Fruit fly (Drosophila melanogaster): ENCODE data around the gene Octalpha2R.
A peak's percentile ranks its signal among the peaks of the same experiment; 100 is the strongest.

Octalpha2R gene

DNA sequence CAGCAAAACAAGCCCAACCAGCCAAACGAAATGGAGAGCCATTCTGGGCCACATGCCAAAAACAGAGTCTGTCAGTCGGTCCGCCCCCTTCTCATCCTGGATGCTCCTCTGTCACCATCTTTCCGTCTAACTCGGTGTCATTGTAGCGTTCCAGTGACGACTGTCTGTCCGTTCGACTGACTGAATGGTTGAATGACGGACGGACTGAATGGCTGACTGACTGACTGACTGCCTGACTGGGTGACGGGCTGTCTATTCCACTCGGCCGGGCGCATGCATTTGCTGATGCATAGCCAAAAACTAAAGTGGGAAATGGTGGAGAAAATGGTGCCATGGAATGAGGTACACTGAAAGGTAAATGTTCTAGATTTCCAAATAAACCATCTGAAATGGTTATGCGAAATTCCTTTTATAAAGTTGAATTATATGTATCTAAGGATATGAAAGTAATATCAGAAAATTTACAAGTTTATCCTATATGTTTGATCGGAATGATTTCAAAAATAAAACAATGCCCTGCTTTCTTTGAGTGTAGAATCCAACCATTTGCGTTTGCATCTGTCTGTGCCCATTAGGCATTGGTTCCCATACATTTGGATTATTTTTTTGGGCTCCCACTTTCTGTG, 44.6 kb downstream of the Octalpha2R start (continued):
- TF ChIP-seq CG17385 (GFP tag; optimal IDR thresholded peaks at IDR 0.05), result no peak
- no peak for TF ChIP-seq nerfin-2 (GFP tag; IDR thresholded peaks at IDR 0.05; ENCODE audit: partially characterized antibody)
- TF ChIP-seq CrebB (tag; optimal IDR thresholded peaks at IDR 0.05), result no peak
- TF ChIP-seq dan (GFP tag; IDR thresholded peaks at IDR 0.05), result no peak
- no peak for TF ChIP-seq onecut (GFP tag; IDR thresholded peaks at IDR 0.05)
- peak; percentile 3 for TF ChIP-seq CG12219 (GFP tag; optimal IDR thresholded peaks at IDR 0.05)
- no peak for TF ChIP-seq Dad (GFP tag; optimal IDR thresholded peaks at IDR 0.05)
- 0 out of 2 replicates have a peak, but pooled peaks have one; percentile 29 for TF ChIP-seq CG6272 (GFP tag; IDR thresholded peaks at IDR 0.05)
- no peak for TF ChIP-seq Tbp (GFP tag; optimal IDR thresholded peaks at IDR 0.05)
- no peak for TF ChIP-seq CG7372 (GFP tag; IDR thresholded peaks at IDR 0.05)
- no peak for TF ChIP-seq CG8089 (GFP tag; optimal IDR thresholded peaks at IDR 0.05)
- TF ChIP-seq eyg (GFP tag; optimal IDR thresholded peaks at IDR 0.05), result no peak
- no peak for TF ChIP-seq cg (GFP tag; optimal IDR thresholded peaks at IDR 0.05)
- TF ChIP-seq ap (GFP tag; IDR thresholded peaks at IDR 0.05), result no peak
- no peak for TF ChIP-seq CG1792 (GFP tag; optimal IDR thresholded peaks at IDR 0.05)
- TF ChIP-seq gcm (GFP tag; optimal IDR thresholded peaks at IDR 0.05), result no peak
- TF ChIP-seq gfzf (GFP tag; optimal IDR thresholded peaks at IDR 0.05), result no peak
- TF ChIP-seq luna (GFP tag; optimal IDR thresholded peaks at IDR 0.05), result no peak
- TF ChIP-seq maf-S (GFP tag; optimal IDR thresholded peaks at IDR 0.05), result no peak
- TF ChIP-seq bigmax (GFP tag; optimal IDR thresholded peaks at IDR 0.05), result no peak
- TF ChIP-seq trh (GFP tag; optimal IDR thresholded peaks at IDR 0.05), result no peak
- no peak for TF ChIP-seq CHES-1-like (GFP tag; optimal IDR thresholded peaks at IDR 0.05)
- no peak for TF ChIP-seq Atf6 (GFP tag; IDR thresholded peaks at IDR 0.05)
- peak; percentile 67 for TF ChIP-seq tap (tag; optimal IDR thresholded peaks at IDR 0.05)
- no peak for TF ChIP-seq klu (GFP tag; IDR thresholded peaks at IDR 0.05)
- no peak for TF ChIP-seq CG11085 (GFP tag; IDR thresholded peaks at IDR 0.05)
- TF ChIP-seq eve (GFP tag; optimal IDR thresholded peaks at IDR 0.05), result no peak
- TF ChIP-seq zen (tag; optimal IDR thresholded peaks at IDR 0.05), result no peak
- no peak for TF ChIP-seq so (GFP tag; IDR thresholded peaks at IDR 0.05)
- no peak for TF ChIP-seq rib (GFP tag; IDR thresholded peaks at IDR 0.05)
- TF ChIP-seq row (GFP tag; IDR thresholded peaks at IDR 0.05), result peak; percentile 67
- no peak for TF ChIP-seq CG32767 (GFP tag; IDR thresholded peaks at IDR 0.05)
- no peak; the same call in 2 of the 3 replicates for TF ChIP-seq CG7357 (GFP tag; IDR thresholded peaks at IDR 0.05)
- no peak for TF ChIP-seq pita (GFP tag; optimal IDR thresholded peaks at IDR 0.05)
- no peak for TF ChIP-seq NfI (GFP tag; optimal IDR thresholded peaks at IDR 0.05)
- TF ChIP-seq CG5953 (GFP tag; IDR thresholded peaks at IDR 0.05), result no peak
- TF ChIP-seq CG10959 (GFP tag; IDR thresholded peaks at IDR 0.05), result no peak
- TF ChIP-seq CG2889 (GFP tag; IDR thresholded peaks at IDR 0.05), result no peak
- TF ChIP-seq Bgb (GFP tag; IDR thresholded peaks at IDR 0.05; ENCODE audit: partially characterized antibody), result no peak
- no peak for TF ChIP-seq CG13624 (GFP tag; optimal IDR thresholded peaks at IDR 0.05)
- TF ChIP-seq pfk (GFP tag; optimal IDR thresholded peaks at IDR 0.05), result no peak
- peak; percentile 53 for TF ChIP-seq CG31441 (GFP tag; IDR thresholded peaks at IDR 0.05)
- TF ChIP-seq repo (GFP tag; optimal IDR thresholded peaks at IDR 0.05), result no peak
- TF ChIP-seq C15 (GFP tag; IDR thresholded peaks at IDR 0.05), result no peak
- no peak for TF ChIP-seq CG10321 (GFP tag; IDR thresholded peaks at IDR 0.05)
- no peak for TF ChIP-seq crol (GFP tag; IDR thresholded peaks at IDR 0.05)
- TF ChIP-seq CG2202 (tag; optimal IDR thresholded peaks at IDR 0.05), result no peak
- TF ChIP-seq CG4404 (GFP tag; IDR thresholded peaks at IDR 0.05), result no peak
- TF ChIP-seq CG4820 (GFP tag; optimal IDR thresholded peaks at IDR 0.05), result peak; percentile 2
- no peak for TF ChIP-seq bcd (GFP tag; optimal IDR thresholded peaks at IDR 0.05)
- no peak for TF ChIP-seq Adf1 (GFP tag; IDR thresholded peaks at IDR 0.05)
- TF ChIP-seq Blimp-1 (GFP tag; optimal IDR thresholded peaks at IDR 0.05), result peak; percentile 62

All from whole organism, embryonic.